Worm (Caenorhabditis elegans) whole organism, young adult: Measurements from ENCODE around the gene ZK688.1.

Experiments
- attf-6 ChIP-seq: fragments of 200-800 bp; sonication (Bioruptor generic); IDR thresholded peaks from 2 replicates; pipeline ENCODE4 v1.3.6; 2022; ENCODE audit warnings: missing genetic modification reagents, missing genetic modification characterization, missing compliant biosample characterization
- ccch-3 ChIP-seq: fragments of 200-800 bp; sonication (Bioruptor generic); optimal IDR thresholded peaks from 2 replicates; lab custom pipeline; 2018; ENCODE audit warnings: mild to moderate bottlenecking, missing genetic modification characterization, missing compliant biosample characterization
- ceh-58 ChIP-seq: fragments of 200-800 bp; sonication (Bioruptor generic); IDR thresholded peaks from 2 replicates; pipeline ENCODE4 v1.3.6; 2022; ENCODE audit warnings: missing genetic modification characterization, missing compliant biosample characterization
- dpff-1 ChIP-seq: sonication (generic microtip); optimal IDR thresholded peaks from 2 replicates; lab custom pipeline; 2017; ENCODE audit warnings: mild to moderate bottlenecking, missing genetic modification characterization, missing compliant biosample characterization
- him-1 ChIP-seq: sonication (generic microtip); optimal IDR thresholded peaks from 2 replicates; lab custom pipeline; 2016; ENCODE audit warnings: missing genotype, missing genetic modification reagents, missing genetic modification characterization, missing compliant biosample characterization
- let-607 ChIP-seq, 2 experiments: fragments of 200-800 bp in 1 of 2; sonication (Bioruptor generic) in 1 of 2; sonication (generic microtip) in 1 of 2; optimal IDR thresholded peaks; 2 replicates each; lab custom pipeline; 2016 to 2018; ENCODE audit warnings: mild to moderate bottlenecking in 2 of 2, missing compliant biosample characterization in 2 of 2, missing genetic modification characterization in 2 of 2, moderate library complexity in 2 of 2, missing genotype in 1 of 2
- snpc-1.1 ChIP-seq: sonication (generic microtip); optimal IDR thresholded peaks from 2 replicates; lab custom pipeline; 2017; ENCODE audit warnings: missing genetic modification characterization, mild to moderate bottlenecking, missing compliant biosample characterization, antibody characterized with exemption, moderate library complexity, missing genotype, missing genetic modification reagents; ENCODE audit not compliant: insufficient read depth
- somi-1 ChIP-seq: fragments of 200-800 bp; sonication (Bioruptor generic); optimal IDR thresholded peaks from 2 replicates; lab custom pipeline; 2018; ENCODE audit warnings: mild to moderate bottlenecking, missing genetic modification characterization, missing compliant biosample characterization
- unc-130 ChIP-seq: sonication (generic microtip); optimal IDR thresholded peaks from 2 replicates; lab custom pipeline; 2016; ENCODE audit warnings: missing genetic modification reagents, missing genetic modification characterization, missing compliant biosample characterization
- unc-62 ChIP-seq: fragments of 150-350 bp; optimal IDR thresholded peaks from 2 replicates; lab custom pipeline; 2014; ENCODE audit warnings: missing biosample characterization, missing genetic modification reagents, missing genetic modification characterization
- ztf-6 ChIP-seq: fragments of 200-800 bp; sonication (Bioruptor generic); IDR thresholded peaks from 2 replicates; pipeline ENCODE4 v1.3.6; 2022; ENCODE audit warnings: missing genetic modification reagents, missing genetic modification characterization, missing compliant biosample characterization

- no peak for TF ChIP-seq unc-130 (GFP tag; lab: Kevin White, UChicago)
- no peak for TF ChIP-seq attf-6
- no peak for TF ChIP-seq ccch-3 (GFP tag; lab: Kevin White, UChicago)
- TF ChIP-seq let-607 (tag; optimal IDR thresholded peaks at IDR 0.05; lab: Kevin White, UChicago) = no peak
- TF ChIP-seq unc-62 = no peak
- no peak for TF ChIP-seq ceh-58 (GFP tag; lab: Robert Waterston, UW)
- no peak for TF ChIP-seq somi-1
- TF ChIP-seq snpc-1.1 (tag; lab: Kevin White, UChicago) = no peak
- TF ChIP-seq him-1 (tag; lab: Kevin White, UChicago) = no peak
- TF ChIP-seq ztf-6 (GFP tag; lab: Robert Waterston, UW) = no peak
- TF ChIP-seq dpff-1 = no peak
Measured at ce11 chrIII:7907515-7907914, 1.8 kb upstream of the ZK688.1 start, which contains the start of gene pcp-5.
